Worm (Caenorhabditis elegans) whole organism, mixed stage, embryonic: ENCODE results near the gene Y39A1A.22.
A peak's percentile ranks its signal among the peaks of the same experiment; 100 is the strongest.

Source experiments
- M03D4.4 ChIP-seq: sonication (generic microtip); optimal IDR thresholded peaks from 2 replicates; lab custom pipeline; 2017; ENCODE audit warnings: mild to moderate bottlenecking, missing genetic modification characterization, missing compliant biosample characterization
- bed-3 ChIP-seq: fragments of 200-800 bp; sonication (Bioruptor generic); optimal IDR thresholded peaks from 3 replicates; lab custom pipeline; 2018; ENCODE audit warnings: mild to moderate bottlenecking, missing genetic modification characterization, moderate library complexity, missing compliant biosample characterization
- blmp-1 ChIP-seq: fragments of 150-350 bp; optimal IDR thresholded peaks from 2 replicates; lab custom pipeline; 2014; ENCODE audit warnings: missing biosample characterization, missing genetic modification characterization
- ceh-39 ChIP-seq: fragments of 150-350 bp; optimal IDR thresholded peaks from 2 replicates; lab custom pipeline; 2014; ENCODE audit warnings: missing biosample characterization, missing genetic modification characterization
- ceh-43 ChIP-seq: fragments of 200-800 bp; sonication (Bioruptor generic); optimal IDR thresholded peaks from 2 replicates; lab custom pipeline; 2018; ENCODE audit warnings: mild to moderate bottlenecking, missing genetic modification characterization, moderate library complexity, missing compliant biosample characterization
- ces-1 ChIP-seq: fragments of 150-350 bp; optimal IDR thresholded peaks from 2 replicates; lab custom pipeline; 2014; ENCODE audit warnings: missing biosample characterization, missing genetic modification reagents, missing genetic modification characterization
- drap-1 ChIP-seq: fragments of 200-800 bp; sonication (Bioruptor generic); optimal IDR thresholded peaks from 3 replicates; lab custom pipeline; 2018; ENCODE audit warnings: mild to moderate bottlenecking, missing genetic modification characterization, missing compliant biosample characterization
- elt-1 ChIP-seq: sonication (generic microtip); optimal IDR thresholded peaks from 2 replicates; lab custom pipeline; 2017; ENCODE audit warnings: missing genetic modification characterization, mild to moderate bottlenecking, missing compliant biosample characterization, antibody characterized with exemption, moderate library complexity, borderline replicate concordance; ENCODE audit not compliant: insufficient read depth
- elt-3 ChIP-seq: fragments of 150-350 bp; optimal IDR thresholded peaks from 2 replicates; lab custom pipeline; 2014; ENCODE audit warnings: missing biosample characterization, missing genetic modification characterization
- flh-1 ChIP-seq: fragments of 200-800 bp; sonication (Bioruptor generic); optimal IDR thresholded peaks from 2 replicates; lab custom pipeline; 2018; ENCODE audit warnings: mild to moderate bottlenecking, missing genetic modification characterization, moderate library complexity, missing compliant biosample characterization
- ham-2 ChIP-seq: fragments of 200-800 bp; sonication (Bioruptor generic); optimal IDR thresholded peaks from 2 replicates; lab custom pipeline; 2018; ENCODE audit warnings: mild to moderate bottlenecking, missing genetic modification characterization, missing compliant biosample characterization
- hlh-1 ChIP-seq: fragments of 150-350 bp; optimal IDR thresholded peaks from 2 replicates; lab custom pipeline; 2014; ENCODE audit warnings: missing biosample characterization, missing genetic modification reagents, missing genetic modification characterization
- lin-13 ChIP-seq: fragments of 150-350 bp; optimal IDR thresholded peaks from 2 replicates; lab custom pipeline; 2014; ENCODE audit warnings: missing biosample characterization, missing genetic modification characterization
- lin-32 ChIP-seq: fragments of 200-800 bp; sonication (Bioruptor generic); optimal IDR thresholded peaks from 2 replicates; lab custom pipeline; 2018; ENCODE audit warnings: mild to moderate bottlenecking, missing genetic modification characterization, missing compliant biosample characterization
- lsy-2 ChIP-seq: fragments of 150-350 bp; optimal IDR thresholded peaks from 2 replicates; lab custom pipeline; 2014; ENCODE audit warnings: missing biosample characterization, missing genetic modification characterization
- mab-5 ChIP-seq: fragments of 150-350 bp; optimal IDR thresholded peaks from 2 replicates; lab custom pipeline; 2014; ENCODE audit warnings: missing biosample characterization, missing genetic modification characterization
- mep-1 ChIP-seq: fragments of 150-350 bp; optimal IDR thresholded peaks from 2 replicates; lab custom pipeline; 2017; ENCODE audit warnings: missing biosample characterization, missing genetic modification reagents, missing genetic modification characterization, inconsistent platforms
- mls-2 ChIP-seq: sonication (generic microtip); optimal IDR thresholded peaks from 2 replicates; lab custom pipeline; 2016; ENCODE audit warnings: mild to moderate bottlenecking, missing genetic modification characterization, moderate library complexity, missing compliant biosample characterization
- nhr-237 ChIP-seq: fragments of 150-350 bp; optimal IDR thresholded peaks from 2 replicates; lab custom pipeline; 2014; ENCODE audit warnings: missing biosample characterization, missing genetic modification characterization
- nhr-28 ChIP-seq: fragments of 150-350 bp; optimal IDR thresholded peaks from 2 replicates; lab custom pipeline; 2014; ENCODE audit warnings: missing biosample characterization, missing genetic modification characterization
- nhr-76 ChIP-seq: sonication (generic microtip); optimal IDR thresholded peaks from 2 replicates; lab custom pipeline; 2017; ENCODE audit warnings: missing biosample characterization, missing genetic modification characterization
- pha-4 ChIP-seq: fragments of 150-350 bp; optimal IDR thresholded peaks from 2 replicates; lab custom pipeline; 2018; ENCODE audit warnings: missing biosample characterization, missing genetic modification reagents, missing genetic modification characterization
- snpc-4 ChIP-seq: fragments of 150-350 bp; optimal IDR thresholded peaks from 2 replicates; lab custom pipeline; 2014; ENCODE audit warnings: missing biosample characterization, missing genetic modification characterization
- sptf-1 ChIP-seq: sonication (generic microtip); optimal IDR thresholded peaks from 2 replicates; lab custom pipeline; 2017; ENCODE audit warnings: mild to moderate bottlenecking, missing genetic modification characterization, moderate library complexity, missing compliant biosample characterization
- tbx-8 ChIP-seq: fragments of 200-800 bp; sonication (Bioruptor generic); optimal IDR thresholded peaks from 2 replicates; lab custom pipeline; 2018; ENCODE audit warnings: mild to moderate bottlenecking, missing genetic modification characterization, moderate library complexity, missing compliant biosample characterization
- unc-120 ChIP-seq: sonication (generic microtip); optimal IDR thresholded peaks from 2 replicates; lab custom pipeline; 2017; ENCODE audit warnings: missing genetic modification characterization, missing compliant biosample characterization; ENCODE audit not compliant: poor library complexity, severe bottlenecking
- unc-39 ChIP-seq: fragments of 150-350 bp; optimal IDR thresholded peaks from 2 replicates; lab custom pipeline; 2014; ENCODE audit warnings: missing biosample characterization, missing genetic modification characterization
- unc-62 ChIP-seq: fragments of 150-350 bp; optimal IDR thresholded peaks from 2 replicates; lab custom pipeline; 2014; ENCODE audit warnings: missing biosample characterization, missing genetic modification reagents, missing genetic modification characterization
- zip-8 ChIP-seq: fragments of 150-350 bp; optimal IDR thresholded peaks from 2 replicates; lab custom pipeline; 2014; ENCODE audit warnings: missing biosample characterization, missing genetic modification characterization
- ztf-11 ChIP-seq: fragments of 150-350 bp; optimal IDR thresholded peaks from 2 replicates; lab custom pipeline; 2014; ENCODE audit warnings: missing biosample characterization, missing genetic modification characterization

The Y39A1A.22 gene

ce11 chrIII:10719057-10719456 is 12.2 kb upstream of the Y39A1A.22 start:
- TF ChIP-seq nhr-76 (tag; lab: Kevin White, UChicago) (no peak), drap-1 (GFP tag; lab: Kevin White, UChicago) (no peak), elt-1 (tag; lab: Kevin White, UChicago) (no peak), unc-120 (no peak), blmp-1 (tag; lab: Kevin White, UChicago) (no peak), ztf-11 (no peak), ceh-39 (tag; lab: Kevin White, UChicago) (no peak), elt-3 (no peak), unc-62 (no peak), nhr-28 (tag; lab: Kevin White, UChicago) (no peak), M03D4.4 (tag; lab: Kevin White, UChicago) (no peak), ham-2 (GFP tag; lab: Kevin White, UChicago) (no peak), hlh-1 (no peak), tbx-8 (no peak), sptf-1 (tag; lab: Kevin White, UChicago) (no peak)

- no peak for TF ChIP-seq zip-8 (tag; lab: Kevin White, UChicago)
These were observed 11.2 kb upstream of the Y39A1A.22 start for ce11 chrIII:10718078-10718477.

DNA sequence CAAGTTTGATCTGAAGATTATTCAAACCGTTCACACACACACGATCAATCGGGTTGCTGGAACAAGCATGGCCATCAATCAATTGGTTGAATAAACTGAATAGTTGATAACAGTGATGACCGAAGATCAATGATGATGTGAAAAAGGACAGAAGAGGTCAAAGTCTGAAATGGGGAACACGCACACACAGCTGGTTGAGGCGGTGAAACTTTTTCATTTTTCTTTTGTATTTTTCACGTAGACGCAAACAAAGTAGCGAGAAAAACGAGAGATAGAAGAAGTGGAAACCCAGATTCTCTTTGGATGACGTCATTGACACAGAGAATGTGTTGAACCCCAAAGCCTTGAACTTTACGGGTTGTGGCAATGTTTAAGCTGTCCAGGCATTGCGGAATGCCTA is 10.7 kb upstream of the Y39A1A.22 start:
- TF ChIP-seq zip-8 (tag; lab: Kevin White, UChicago) (peak; percentile 11), lin-32 (no peak)
- TF ChIP-seq, all 35 proteins: peak for 1

DNA sequence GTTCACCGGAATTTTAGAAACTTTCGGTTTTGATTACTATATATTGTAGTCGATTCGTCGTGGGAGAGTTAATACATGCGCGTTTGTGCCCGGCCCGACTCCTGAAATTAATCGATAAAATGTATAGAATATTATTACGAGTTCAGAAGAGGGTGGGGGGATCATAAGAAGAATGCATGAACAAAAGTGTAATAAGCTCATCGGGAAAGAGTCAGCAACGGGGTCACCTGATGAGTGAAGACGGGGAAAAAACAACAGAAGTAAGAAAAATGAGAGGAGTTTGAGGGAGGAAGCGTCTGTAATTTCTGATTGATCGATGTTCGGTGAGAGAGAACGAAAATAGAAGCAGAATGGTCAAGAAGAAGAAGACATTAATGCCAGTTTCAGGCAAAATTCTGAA is 9.3 kb upstream of the Y39A1A.22 start, which contains the start of gene W09D10.4:
W09D10.4 (minus strand) TSS at position 101 of the 400 bp plus-strand sequence.
- no peak for TF ChIP-seq sptf-1 (tag; lab: Kevin White, UChicago)
- TF ChIP-seq ceh-39 (tag; lab: Kevin White, UChicago), result no peak
- TF ChIP-seq nhr-76 (tag; lab: Kevin White, UChicago), result no peak
- no peak for TF ChIP-seq lsy-2 (tag; lab: Kevin White, UChicago)
- TF ChIP-seq ceh-43 (GFP tag; lab: Kevin White, UChicago), result no peak
- no peak for TF ChIP-seq mab-5 (tag; lab: Kevin White, UChicago)
- no peak for TF ChIP-seq unc-62
- TF ChIP-seq hlh-1, result no peak
- TF ChIP-seq, all 35 proteins: peak for 0

- TF ChIP-seq pha-4 (tag; lab: Kevin White, UChicago) (no peak), flh-1 (GFP tag; lab: Kevin White, UChicago) (no peak), mab-5 (tag; lab: Kevin White, UChicago) (no peak), nhr-237 (tag; lab: Kevin White, UChicago) (no peak), bed-3 (GFP tag; lab: Kevin White, UChicago) (no peak), lin-13 (no peak), lsy-2 (tag; lab: Kevin White, UChicago) (no peak), unc-39 (no peak), ces-1 (GFP tag; lab: Kevin White, UChicago) (no peak)
- TF ChIP-seq, all 35 proteins: peak for 0
These were observed 7.7 kb upstream of the Y39A1A.22 start for ce11 chrIII:10714541-10714940.

- TF ChIP-seq mep-1 (tag; lab: Kevin White, UChicago) (no peak), snpc-4 (tag; lab: Kevin White, UChicago) (no peak), nhr-237 (tag; lab: Kevin White, UChicago) (no peak)
These were observed 4.4 kb upstream of the Y39A1A.22 start, which contains the start of gene W09D10.5 for ce11 chrIII:10711192-10711673. W09D10.5 (minus strand) TSS chrIII:10711536.

ce11 chrIII:10709676-10710075 is 2.8 kb upstream of the Y39A1A.22 start:
- TF ChIP-seq tbx-8, result no peak
- TF ChIP-seq hlh-1, result no peak
- no peak for TF ChIP-seq lin-32
- TF ChIP-seq nhr-28 (tag; lab: Kevin White, UChicago), result no peak
- TF ChIP-seq pha-4 (tag; lab: Kevin White, UChicago), result no peak
- peak; percentile 93 for TF ChIP-seq zip-8 (tag; lab: Kevin White, UChicago)
- TF ChIP-seq mls-2, result no peak
